Fruit fly (Drosophila melanogaster) whole organism, embryonic: ENCODE data around the gene CG8281.
A peak's percentile ranks its signal among the peaks of the same experiment; 100 is the strongest.

Experiments used
- Asciz ChIP-seq: fragments of 200-800 bp; sonication (Bioruptor generic); optimal IDR thresholded peaks from 2 replicates; lab custom pipeline; 2017; ENCODE audit warnings: missing biosample characterization, mild to moderate bottlenecking, missing genetic modification characterization, missing genetic modification reagents
- Blimp-1 ChIP-seq: fragments of 200-800 bp; sonication (Bioruptor generic); optimal IDR thresholded peaks from 3 replicates; lab custom pipeline; 2018; ENCODE audit warnings: missing biosample characterization, missing genetic modification characterization, mild to moderate bottlenecking, moderate library complexity, missing genetic modification reagents
- CG10431 ChIP-seq: fragments of 200-800 bp; sonication (Bioruptor generic); optimal IDR thresholded peaks from 3 replicates; lab custom pipeline; 2018; ENCODE audit warnings: missing biosample characterization, mild to moderate bottlenecking, missing genetic modification characterization
- CG10959 ChIP-seq: fragments of 200-800 bp; sonication (Bioruptor generic); IDR thresholded peaks from 2 replicates; pipeline ENCODE4 v1.3.6; 2022; ENCODE audit warnings: missing biosample characterization, missing genetic modification characterization
- CG10979 ChIP-seq: fragments of 200-800 bp; sonication (Bioruptor generic); optimal IDR thresholded peaks from 2 replicates; lab custom pipeline; 2018; ENCODE audit warnings: missing biosample characterization, mild to moderate bottlenecking, missing genetic modification characterization, moderate library complexity
- CG13424 ChIP-seq: fragments of 200-800 bp; sonication (Bioruptor generic); optimal IDR thresholded peaks from 2 replicates; lab custom pipeline; 2019; ENCODE audit warnings: missing biosample characterization, mild to moderate bottlenecking, missing genetic modification characterization, moderate library complexity
- CG14710 ChIP-seq: fragments of 200-800 bp; sonication (Bioruptor generic); optimal IDR thresholded peaks from 3 replicates; lab custom pipeline; 2019; ENCODE audit warnings: missing biosample characterization, mild to moderate bottlenecking, missing genetic modification characterization, moderate library complexity
- CG15073 ChIP-seq: fragments of 200-800 bp; sonication (Bioruptor generic); optimal IDR thresholded peaks from 2 replicates; lab custom pipeline; 2016; ENCODE audit warnings: missing biosample characterization, missing genetic modification characterization
- CG15269 ChIP-seq: fragments of 200-800 bp; sonication (Bioruptor generic); optimal IDR thresholded peaks from 2 replicates; lab custom pipeline; 2018; ENCODE audit warnings: missing biosample characterization, mild to moderate bottlenecking, missing genetic modification characterization, moderate library complexity
- CG15601 ChIP-seq: fragments of 200-800 bp; sonication (Bioruptor generic); optimal IDR thresholded peaks from 3 replicates; lab custom pipeline; 2019; ENCODE audit warnings: missing biosample characterization, mild to moderate bottlenecking, missing genetic modification characterization, moderate library complexity
- CG17361 ChIP-seq: fragments of 200-800 bp; sonication (Bioruptor generic); IDR thresholded peaks from 3 replicates; pipeline ENCODE4 v1.3.6; 2022; ENCODE audit warnings: missing biosample characterization, missing genetic modification characterization
- CG17568 ChIP-seq: fragments of 200-800 bp; sonication (Bioruptor generic); optimal IDR thresholded peaks from 2 replicates; lab custom pipeline; 2018; ENCODE audit warnings: missing biosample characterization, mild to moderate bottlenecking, missing genetic modification characterization, moderate library complexity
- CG17829 ChIP-seq: fragments of 200-800 bp; optimal IDR thresholded peaks from 2 replicates; lab custom pipeline; 2019; ENCODE audit warnings: missing biosample characterization, mild to moderate bottlenecking, missing genetic modification characterization, moderate library complexity
- CG18262 ChIP-seq: fragments of 200-800 bp; optimal IDR thresholded peaks from 3 replicates; lab custom pipeline; 2019; ENCODE audit warnings: missing biosample characterization, mild to moderate bottlenecking, missing genetic modification characterization, moderate library complexity
- CG30403 ChIP-seq: fragments of 200-800 bp; sonication (Bioruptor generic); optimal IDR thresholded peaks from 3 replicates; lab custom pipeline; 2016; ENCODE audit warnings: missing biosample characterization, missing genetic modification characterization
- CG31365 ChIP-seq: fragments of 200-800 bp; sonication (Bioruptor generic); optimal IDR thresholded peaks from 2 replicates; lab custom pipeline; 2018; ENCODE audit warnings: missing biosample characterization, mild to moderate bottlenecking, missing genetic modification characterization
- CG33557 ChIP-seq: fragments of 200-800 bp; sonication (Bioruptor generic); optimal IDR thresholded peaks from 2 replicates; lab custom pipeline; 2019; ENCODE audit warnings: missing biosample characterization, mild to moderate bottlenecking, missing genetic modification characterization, moderate library complexity
- CG34376 ChIP-seq: fragments of 200-800 bp; sonication (Bioruptor generic); optimal IDR thresholded peaks from 2 replicates; lab custom pipeline; 2018; ENCODE audit warnings: missing biosample characterization, mild to moderate bottlenecking, missing genetic modification characterization
- CG3838 ChIP-seq: fragments of 200-800 bp; sonication (Bioruptor generic); optimal IDR thresholded peaks from 3 replicates; lab custom pipeline; 2016; ENCODE audit warnings: missing biosample characterization, missing genetic modification characterization
- CG4360 ChIP-seq: fragments of 200-800 bp; sonication (Bioruptor generic); IDR thresholded peaks from 2 replicates; pipeline ENCODE4 v1.3.6; 2022; ENCODE audit warnings: missing biosample characterization, missing genetic modification characterization
- CG4707 ChIP-seq: fragments of 200-800 bp; sonication (Bioruptor generic); optimal IDR thresholded peaks from 2 replicates; lab custom pipeline; 2018; ENCODE audit warnings: missing biosample characterization, mild to moderate bottlenecking, missing genetic modification characterization, moderate library complexity
- CG6254 ChIP-seq: fragments of 200-800 bp; sonication (Bioruptor generic); optimal IDR thresholded peaks from 3 replicates; lab custom pipeline; 2017; ENCODE audit warnings: mild to moderate bottlenecking, missing biosample characterization, missing genetic modification reagents, missing genetic modification characterization
- CG7745 ChIP-seq: fragments of 200-800 bp; sonication (Bioruptor generic); optimal IDR thresholded peaks from 2 replicates; lab custom pipeline; 2018; ENCODE audit warnings: missing biosample characterization, mild to moderate bottlenecking, missing genetic modification characterization, moderate library complexity
- CHES-1-like ChIP-seq: fragments of 200-800 bp; sonication (Bioruptor generic); optimal IDR thresholded peaks from 2 replicates; lab custom pipeline; 2016; ENCODE audit warnings: missing biosample characterization, missing genetic modification characterization
- CoRest ChIP-seq: fragments of 200-800 bp; sonication (Bioruptor generic); optimal IDR thresholded peaks from 3 replicates; lab custom pipeline; 2018; ENCODE audit warnings: missing biosample characterization, mild to moderate bottlenecking, missing genetic modification characterization, moderate library complexity
- D19A ChIP-seq: fragments of 200-800 bp; optimal IDR thresholded peaks from 3 replicates; lab custom pipeline; 2019; ENCODE audit warnings: missing biosample characterization, mild to moderate bottlenecking, missing genetic modification characterization, moderate library complexity
- Doc2 ChIP-seq: fragments of 200-800 bp; sonication (Bioruptor generic); IDR thresholded peaks from 2 replicates; pipeline ENCODE4 v1.3.6; 2022; ENCODE audit warnings: missing biosample characterization, missing genetic modification characterization
- Drgx ChIP-seq: fragments of 200-800 bp; sonication (Bioruptor generic); IDR thresholded peaks from 2 replicates; pipeline ENCODE4 v1.3.6; 2022; ENCODE audit warnings: missing biosample characterization, missing genetic modification characterization
- Myb ChIP-seq: fragments of 200-800 bp; sonication (Bioruptor generic); optimal IDR thresholded peaks from 2 replicates; lab custom pipeline; 2016; ENCODE audit warnings: missing biosample characterization, missing genetic modification characterization
- Xrp1 ChIP-seq: fragments of 200-800 bp; sonication (Bioruptor generic); IDR thresholded peaks from 2 replicates; pipeline ENCODE4 v1.3.6; 2022; ENCODE audit warnings: missing biosample characterization, missing genetic modification characterization
- ash1 ChIP-seq: fragments of 200-800 bp; sonication (Bioruptor generic); optimal IDR thresholded peaks from 2 replicates; lab custom pipeline; 2018; ENCODE audit warnings: missing biosample characterization, mild to moderate bottlenecking, missing genetic modification characterization
- bcd ChIP-seq: fragments of 200-800 bp; sonication (Bioruptor generic); optimal IDR thresholded peaks from 2 replicates; lab custom pipeline; 2017; ENCODE audit warnings: missing biosample characterization, mild to moderate bottlenecking, missing genetic modification characterization
- bsh ChIP-seq, 2 experiments: fragments of 200-800 bp; sonication (Bioruptor generic); optimal IDR thresholded peaks; 2 replicates each; lab custom pipeline; 2017 to 2018; ENCODE audit warnings: mild to moderate bottlenecking in 2 of 2, missing biosample characterization in 2 of 2, missing genetic modification characterization in 2 of 2, moderate library complexity in 1 of 2
- cad ChIP-seq: fragments of >200 bp; optimal IDR thresholded peaks from 2 replicates; lab custom pipeline; 2017; ENCODE audit warnings: missing biosample characterization, missing genetic modification characterization
- ci ChIP-seq: fragments of 200-800 bp; sonication (Bioruptor generic); IDR thresholded peaks from 3 replicates; pipeline ENCODE4 v1.3.6; 2022; ENCODE audit warnings: missing biosample characterization, missing genetic modification characterization
- crol ChIP-seq: fragments of 200-800 bp; sonication (Bioruptor generic); IDR thresholded peaks from 2 replicates; pipeline ENCODE4 v1.3.6; 2022; ENCODE audit warnings: missing biosample characterization, missing genetic modification characterization
- ewg ChIP-seq: fragments of 200-800 bp; sonication (Bioruptor generic); optimal IDR thresholded peaks from 3 replicates; lab custom pipeline; 2017; ENCODE audit warnings: mild to moderate bottlenecking, missing biosample characterization, missing genetic modification reagents, missing genetic modification characterization
- gem ChIP-seq: fragments of 200-800 bp; sonication (Bioruptor generic); optimal IDR thresholded peaks from 2 replicates; lab custom pipeline; 2019; ENCODE audit warnings: missing biosample characterization, mild to moderate bottlenecking, missing genetic modification characterization, moderate library complexity
- grn ChIP-seq: fragments of 200-800 bp; sonication (Bioruptor generic); optimal IDR thresholded peaks from 3 replicates; lab custom pipeline; 2017; ENCODE audit warnings: missing biosample characterization, missing genetic modification characterization
- ham ChIP-seq: fragments of 200-800 bp; sonication (Bioruptor generic); IDR thresholded peaks from 2 replicates; pipeline ENCODE4 v1.3.6; 2022; ENCODE audit warnings: missing biosample characterization, missing genetic modification characterization
- lola ChIP-seq, 3 experiments: fragments of >200 bp in 2 of 3; fragments of 200-800 bp in 1 of 3; sonication (Bioruptor generic) in 1 of 3; optimal IDR thresholded peaks; 2 replicates each; lab custom pipeline; 2017 to 2019; ENCODE audit warnings: missing biosample characterization in 3 of 3, missing genetic modification characterization in 3 of 3, mild to moderate bottlenecking in 1 of 3, moderate library complexity in 1 of 3
- nerfin-1 ChIP-seq: fragments of 200-800 bp; sonication (Bioruptor generic); optimal IDR thresholded peaks from 3 replicates; lab custom pipeline; 2019; ENCODE audit warnings: missing biosample characterization, mild to moderate bottlenecking, missing genetic modification characterization, moderate library complexity
- org-1 ChIP-seq: fragments of 200-800 bp; sonication (Bioruptor generic); optimal IDR thresholded peaks from 2 replicates; lab custom pipeline; 2017; ENCODE audit warnings: missing biosample characterization, missing genetic modification characterization
- phol ChIP-seq: fragments of 200-800 bp; sonication (Bioruptor generic); optimal IDR thresholded peaks from 3 replicates; lab custom pipeline; 2018; ENCODE audit warnings: missing biosample characterization, mild to moderate bottlenecking, missing genetic modification characterization, moderate library complexity
- ranshi ChIP-seq: fragments of 200-800 bp; sonication (Bioruptor generic); IDR thresholded peaks from 2 replicates; pipeline ENCODE4 v1.3.6; 2022; ENCODE audit warnings: missing biosample characterization, missing genetic modification characterization
- sens ChIP-seq: fragments of 200-800 bp; sonication (Bioruptor generic); peaks from one replicate; lab custom pipeline; 2016; ENCODE audit warnings: missing biosample characterization, missing genetic modification characterization
- tap ChIP-seq: fragments of 200-800 bp; optimal IDR thresholded peaks from 3 replicates; lab custom pipeline; 2019; ENCODE audit warnings: missing biosample characterization, mild to moderate bottlenecking, missing genetic modification characterization, moderate library complexity
- tna ChIP-seq: fragments of 200-800 bp; sonication (Bioruptor generic); IDR thresholded peaks from 2 replicates; pipeline ENCODE4 v1.3.6; 2022; ENCODE audit warnings: missing biosample characterization, missing genetic modification characterization; ENCODE audit not compliant: partially characterized antibody

CG8281 gene

dm6 chr3L:7961973-7962753, 49.9 kb downstream of the CG8281 start:
- TF ChIP-seq phol (peak; percentile 54), ash1 (no peak), CG7745 (tag; lab: Kevin White, UChicago) (peak; percentile 47), Asciz (peak; percentile 27), Doc2 (no peak), CG17829 (tag; lab: Kevin White, UChicago) (peak; percentile 57), CG31365 (no peak), Xrp1 (GFP tag; lab: Robert Waterston, UW) (peak; percentile 40; the same call in 1 of the 2 replicates), CG15073 (GFP tag; lab: Kevin White, UChicago) (no peak), bcd (GFP tag; lab: Kevin White, UChicago) (peak; percentile 7), nerfin-1 (tag; lab: Kevin White, UChicago) (peak; percentile 8), CG4360 (GFP tag; lab: Robert Waterston, UW) (no peak), D19A (tag; lab: Kevin White, UChicago) (peak; percentile 44), CG34376 (GFP tag; lab: Kevin White, UChicago) (peak; percentile 53), CG18262 (peak; percentile 86), CG4707 (GFP tag; lab: Kevin White, UChicago) (peak; percentile 5), bsh (GFP tag; optimal IDR thresholded peaks at IDR 0.05; lab: Kevin White, UChicago) (peak in 1 of 2 experiments; percentile 18), CG6254 (GFP tag; lab: Kevin White, UChicago) (peak; percentile 37), CG13424 (tag; lab: Kevin White, UChicago) (peak; percentile 48), sens (GFP tag; lab: Kevin White, UChicago) (peak; percentile 71), CG10979 (tag; lab: Kevin White, UChicago) (peak; percentile 48), CoRest (tag; lab: Kevin White, UChicago) (peak; percentile 57), CG10431 (GFP tag; lab: Kevin White, UChicago) (peak; percentile 54), tap (peak; percentile 34), CG33557 (peak; percentile 3), CG15269 (tag; lab: Kevin White, UChicago) (peak; percentile 6), lola (GFP tag; optimal IDR thresholded peaks at IDR 0.05; lab: Kevin White, UChicago) (peak in 1 of 3 experiments; percentile 65), crol (GFP tag; lab: Robert Waterston, UW) (peak; percentile 88), tna (GFP tag; lab: Robert Waterston, UW) (no peak), CG14710 (tag; lab: Kevin White, UChicago) (peak; percentile 55), cad (GFP tag; lab: Kevin White, UChicago) (peak; percentile 9), CG3838 (no peak), CG10959 (GFP tag; lab: Robert Waterston, UW) (no peak), ewg (GFP tag; lab: Kevin White, UChicago) (no peak), CG15601 (tag; lab: Kevin White, UChicago) (peak; percentile 47), CHES-1-like (GFP tag; lab: Kevin White, UChicago) (no peak), CG17361 (GFP tag; lab: Robert Waterston, UW) (peak; percentile 74), Drgx (0 out of 2 replicates have a peak, but pooled peaks have one; percentile 18), ci (GFP tag; lab: Robert Waterston, UW) (0 out of 3 replicates have a peak, but pooled peaks have one; percentile 47), CG17568 (GFP tag; lab: Kevin White, UChicago) (peak; percentile 21), ham (GFP tag; lab: Robert Waterston, UW) (no peak), grn (peak; percentile 79), ranshi (no peak), gem (peak; percentile 62), org-1 (no peak), Myb (GFP tag; lab: Kevin White, UChicago) (no peak), CG30403 (GFP tag; lab: Kevin White, UChicago) (peak; percentile 19), Blimp-1 (GFP tag; lab: Kevin White, UChicago) (peak; percentile 51)
